Fruit fly (Drosophila melanogaster) whole organism, pupa: ENCODE results near the gene slp1.

Experiments
- CG12605 ChIP-seq: fragments of 200-800 bp; sonication (Bioruptor generic); IDR thresholded peaks from 2 replicates; pipeline ENCODE4 v1.3.6; 2022; ENCODE audit warnings: missing biosample characterization, missing genetic modification characterization
- CG13204 ChIP-seq: fragments of 200-800 bp; sonication (Bioruptor generic); optimal IDR thresholded peaks from 2 replicates; lab custom pipeline; 2018; ENCODE audit warnings: missing biosample characterization, mild to moderate bottlenecking, missing genetic modification characterization, moderate library complexity
- CG15710 ChIP-seq: fragments of 200-800 bp; sonication (Bioruptor generic); optimal IDR thresholded peaks from 2 replicates; lab custom pipeline; 2018; ENCODE audit warnings: missing biosample characterization, mild to moderate bottlenecking, missing genetic modification characterization, moderate library complexity
- CG32121 ChIP-seq: fragments of 200-800 bp; sonication (Bioruptor generic); IDR thresholded peaks from 2 replicates; pipeline ENCODE4 v1.3.6; 2022; ENCODE audit warnings: missing biosample characterization, missing genetic modification characterization
- CG34367 ChIP-seq: fragments of 200-800 bp; sonication (Bioruptor generic); optimal IDR thresholded peaks from 2 replicates; lab custom pipeline; 2018; ENCODE audit warnings: missing biosample characterization, mild to moderate bottlenecking, missing genetic modification characterization
- CG4496 ChIP-seq: fragments of 200-800 bp; sonication (Bioruptor generic); IDR thresholded peaks from 3 replicates; pipeline ENCODE4 v1.3.6; 2022; ENCODE audit warnings: missing biosample characterization, missing genetic modification characterization
- CG8301 ChIP-seq: fragments of 200-800 bp; sonication (Bioruptor generic); optimal IDR thresholded peaks from 2 replicates; lab custom pipeline; 2018; ENCODE audit warnings: missing biosample characterization, mild to moderate bottlenecking, missing genetic modification characterization
- D1 ChIP-seq: fragments of 200-800 bp; sonication (Bioruptor generic); optimal IDR thresholded peaks from 2 replicates; lab custom pipeline; 2018; ENCODE audit warnings: missing biosample characterization, mild to moderate bottlenecking, missing genetic modification characterization, moderate library complexity
- EcR ChIP-seq: fragments of 200-800 bp; sonication (Bioruptor generic); optimal IDR thresholded peaks from 3 replicates; lab custom pipeline; 2019; ENCODE audit warnings: missing biosample characterization, missing genetic modification characterization, mild to moderate bottlenecking, moderate library complexity, missing genetic modification reagents
- Ets98B ChIP-seq: fragments of 200-800 bp; sonication (Bioruptor generic); IDR thresholded peaks from 2 replicates; pipeline ENCODE4 v1.3.6; 2022; ENCODE audit warnings: missing biosample characterization, missing genetic modification characterization
- Pif1A ChIP-seq: fragments of 200-800 bp; sonication (Bioruptor generic); optimal IDR thresholded peaks from 3 replicates; lab custom pipeline; 2016; ENCODE audit warnings: missing biosample characterization, missing genetic modification characterization
- Pif1B ChIP-seq: fragments of 200-800 bp; sonication (Bioruptor generic); optimal IDR thresholded peaks from 3 replicates; lab custom pipeline; 2016; ENCODE audit warnings: missing biosample characterization, missing genetic modification characterization
- fd96Ca ChIP-seq: fragments of 200-800 bp; sonication (Bioruptor generic); IDR thresholded peaks from 3 replicates; pipeline ENCODE4 v1.3.6; 2022; ENCODE audit warnings: missing biosample characterization, missing genetic modification characterization

- peak; percentile 27 for TF ChIP-seq CG15710 (tag; lab: Kevin White, UChicago)
- TF ChIP-seq fd96Ca (GFP tag; lab: Robert Waterston, UW): no peak
- TF ChIP-seq CG12605: no peak
- no peak for TF ChIP-seq Ets98B (GFP tag; lab: Robert Waterston, UW)
- TF ChIP-seq CG13204: no peak
- no peak for TF ChIP-seq EcR
- TF ChIP-seq CG34367: peak; percentile 1
- no peak for TF ChIP-seq CG4496 (GFP tag; lab: Robert Waterston, UW)
- TF ChIP-seq D1 (tag; lab: Kevin White, UChicago): no peak
- no peak for TF ChIP-seq CG32121 (GFP tag; lab: Robert Waterston, UW)
- TF ChIP-seq Pif1A (GFP tag; lab: Kevin White, UChicago): no peak
- TF ChIP-seq CG8301 (tag; lab: Kevin White, UChicago): no peak
- TF ChIP-seq Pif1B (GFP tag; lab: Kevin White, UChicago): no peak
Measured at dm6 chr2L:3840975-3841374, 15.5 kb downstream of the slp1 start.
